Fruit fly (Drosophila melanogaster): ENCODE data around the gene SC35.

SC35 gene

DNA sequence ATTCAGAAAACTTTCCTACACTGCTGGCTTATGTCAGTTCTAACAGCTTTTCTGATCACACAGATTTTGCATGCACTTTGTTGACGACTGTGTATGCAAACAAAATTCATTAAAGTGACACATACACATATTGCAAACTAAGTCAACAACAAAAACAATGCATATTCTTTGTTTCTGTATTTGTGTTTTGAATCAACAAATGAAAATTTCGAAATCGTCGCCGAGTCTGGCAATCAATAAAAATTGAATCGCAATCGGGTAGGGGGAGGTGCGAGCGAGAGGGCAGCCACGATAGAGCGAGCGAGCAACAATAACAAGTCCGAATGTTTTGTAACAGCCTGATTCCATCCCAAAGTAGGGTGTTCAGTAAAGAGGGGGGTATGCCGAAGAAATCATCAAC is 28.6 kb upstream of the SC35 start:
- peak; percentile 33 for TF ChIP-seq pad (GFP tag; optimal IDR thresholded peaks at IDR 0.05)
- TF ChIP-seq Mnt (GFP tag; optimal IDR thresholded peaks at IDR 0.05): peak; percentile 41
- peak; percentile 10 for TF ChIP-seq CG11617 (GFP tag; optimal IDR thresholded peaks at IDR 0.05)
- TF ChIP-seq CG33017 (tag; optimal IDR thresholded peaks at IDR 0.05): peak; percentile 24
- no peak for TF ChIP-seq CG5204 (GFP tag; optimal IDR thresholded peaks at IDR 0.05)
- peak; percentile 42 for TF ChIP-seq CG14711 (tag; optimal IDR thresholded peaks at IDR 0.05)
- TF ChIP-seq Crg-1 (GFP tag; optimal IDR thresholded peaks at IDR 0.05): peak; percentile 26
- no peak for TF ChIP-seq Hr96 (GFP tag; optimal IDR thresholded peaks at IDR 0.05)
- peak; percentile 65 for TF ChIP-seq cic (GFP tag; optimal IDR thresholded peaks at IDR 0.05)
- TF ChIP-seq CG7101 (tag; optimal IDR thresholded peaks at IDR 0.05): peak; percentile 53
- no peak for TF ChIP-seq tj (GFP tag; optimal IDR thresholded peaks at IDR 0.05)
- peak; percentile 51 for TF ChIP-seq ovo (GFP tag; optimal IDR thresholded peaks at IDR 0.05)

DNA sequence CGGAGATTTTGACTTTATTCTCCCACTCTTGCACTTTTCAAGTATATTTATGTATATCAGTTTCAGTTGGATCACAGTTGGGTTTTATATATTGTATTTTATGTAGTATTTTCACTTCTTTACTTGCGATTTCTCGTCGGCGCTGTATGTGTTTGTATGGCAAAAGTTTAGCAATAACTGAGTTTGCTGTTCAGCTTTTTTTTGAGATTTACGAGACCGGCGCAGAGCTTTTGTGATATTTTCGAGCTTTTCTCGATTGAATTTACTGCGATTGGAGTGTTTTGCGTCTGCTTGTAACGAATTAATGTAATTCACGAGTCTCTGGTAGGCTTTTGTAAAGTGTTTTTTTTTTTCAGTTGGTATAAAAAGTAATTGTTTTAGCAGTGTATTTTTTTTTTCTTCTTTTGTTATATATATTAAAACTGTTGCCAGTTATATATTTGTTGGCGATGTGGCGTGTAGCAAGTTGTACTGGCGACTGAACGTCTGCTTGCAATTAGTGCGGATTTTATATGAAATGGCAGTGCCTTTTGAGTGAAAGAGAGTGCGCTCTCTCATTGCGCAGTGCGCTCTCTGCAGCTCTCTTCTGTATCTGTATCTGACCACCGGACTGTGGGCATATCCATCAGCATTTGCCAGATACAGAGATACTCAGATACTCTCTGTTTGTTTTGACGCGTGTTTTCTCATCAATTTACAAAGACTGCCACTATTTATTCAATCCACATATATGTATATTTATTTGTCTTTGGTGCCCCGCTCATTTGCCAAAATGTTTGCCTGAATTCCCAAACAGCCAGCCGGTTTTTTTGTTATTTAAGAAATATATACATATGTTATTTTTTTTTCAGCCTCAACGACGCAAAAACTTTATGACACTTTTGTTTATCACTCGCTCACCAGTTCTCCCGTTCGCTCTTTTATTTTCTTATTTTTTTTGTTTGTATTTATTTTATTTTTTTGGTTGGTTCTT is 26.6 kb upstream of the SC35 start:
- TF ChIP-seq CG7045 (GFP tag; optimal IDR thresholded peaks at IDR 0.05) (peak; percentile 77), Mnt (GFP tag; optimal IDR thresholded peaks at IDR 0.05) (peak; percentile 70), Clk (GFP tag; optimal IDR thresholded peaks at IDR 0.05) (peak; percentile 4), CG12768 (GFP tag; optimal IDR thresholded peaks at IDR 0.05) (peak; percentile 89), bab1 (GFP tag; optimal IDR thresholded peaks at IDR 0.05) (peak; percentile 44), pad (GFP tag; optimal IDR thresholded peaks at IDR 0.05) (peak; percentile 66), toe (GFP tag; optimal IDR thresholded peaks at IDR 0.05) (peak; percentile 34), Crg-1 (GFP tag; optimal IDR thresholded peaks at IDR 0.05) (peak; percentile 89), ovo (GFP tag; optimal IDR thresholded peaks at IDR 0.05) (peak; percentile 83), CG14711 (tag; optimal IDR thresholded peaks at IDR 0.05) (peak; percentile 61), CG11617 (GFP tag; optimal IDR thresholded peaks at IDR 0.05) (peak; percentile 67), kay (GFP tag; ENCODE audit: borderline replicate concordance) (peak; percentile 97), CG7101 (tag; optimal IDR thresholded peaks at IDR 0.05) (peak; percentile 82), CG1620 (GFP tag; optimal IDR thresholded peaks at IDR 0.05) (peak; percentile 53), cnc (optimal IDR thresholded peaks at IDR 0.05) (no peak), CG33017 (tag; optimal IDR thresholded peaks at IDR 0.05) (peak; percentile 84), cic (GFP tag; optimal IDR thresholded peaks at IDR 0.05) (peak; percentile 82), CG5204 (GFP tag; optimal IDR thresholded peaks at IDR 0.05) (peak; percentile 67), Hr96 (GFP tag; optimal IDR thresholded peaks at IDR 0.05) (peak; percentile 50), tj (GFP tag; optimal IDR thresholded peaks at IDR 0.05) (no peak)

DNA sequence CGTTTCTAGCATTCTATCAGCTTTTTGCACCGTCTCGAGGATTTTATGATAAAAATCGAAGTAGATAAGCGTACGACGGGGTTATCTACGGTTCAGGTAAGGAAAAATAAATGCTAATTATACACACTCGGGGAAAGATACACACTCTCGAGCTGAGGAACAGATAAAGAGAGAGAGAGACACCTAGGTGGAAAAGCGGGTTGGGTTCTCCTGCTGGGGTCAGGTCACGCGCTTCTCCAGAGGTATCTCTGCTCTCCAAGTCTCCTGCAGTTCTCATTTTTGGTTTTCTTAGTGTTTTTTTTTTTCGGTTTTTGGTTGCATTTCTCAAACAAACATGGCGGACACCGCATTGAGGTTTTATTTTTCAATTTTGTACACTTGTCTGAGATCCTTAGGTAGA is 25.4 kb upstream of the SC35 start:
- TF ChIP-seq CG14711 (tag; optimal IDR thresholded peaks at IDR 0.05): no peak
- no peak for TF ChIP-seq tj (GFP tag; optimal IDR thresholded peaks at IDR 0.05)
- TF ChIP-seq CG12768 (GFP tag; optimal IDR thresholded peaks at IDR 0.05): no peak
- no peak for TF ChIP-seq Hr96 (GFP tag; optimal IDR thresholded peaks at IDR 0.05)
- TF ChIP-seq Mnt (GFP tag; optimal IDR thresholded peaks at IDR 0.05): no peak
- TF ChIP-seq CG7101 (tag; optimal IDR thresholded peaks at IDR 0.05): no peak
- TF ChIP-seq kay (GFP tag; ENCODE audit: borderline replicate concordance): no peak
- no peak for TF ChIP-seq pad (GFP tag; optimal IDR thresholded peaks at IDR 0.05)
- no peak for TF ChIP-seq cic (GFP tag; optimal IDR thresholded peaks at IDR 0.05)
- no peak for TF ChIP-seq CG33017 (tag; optimal IDR thresholded peaks at IDR 0.05)
- no peak for TF ChIP-seq CG5204 (GFP tag; optimal IDR thresholded peaks at IDR 0.05)
- no peak for TF ChIP-seq ovo (GFP tag; optimal IDR thresholded peaks at IDR 0.05)
- no peak for TF ChIP-seq CG7045 (GFP tag; optimal IDR thresholded peaks at IDR 0.05)
- TF ChIP-seq CG1620 (GFP tag; optimal IDR thresholded peaks at IDR 0.05): no peak

DNA sequence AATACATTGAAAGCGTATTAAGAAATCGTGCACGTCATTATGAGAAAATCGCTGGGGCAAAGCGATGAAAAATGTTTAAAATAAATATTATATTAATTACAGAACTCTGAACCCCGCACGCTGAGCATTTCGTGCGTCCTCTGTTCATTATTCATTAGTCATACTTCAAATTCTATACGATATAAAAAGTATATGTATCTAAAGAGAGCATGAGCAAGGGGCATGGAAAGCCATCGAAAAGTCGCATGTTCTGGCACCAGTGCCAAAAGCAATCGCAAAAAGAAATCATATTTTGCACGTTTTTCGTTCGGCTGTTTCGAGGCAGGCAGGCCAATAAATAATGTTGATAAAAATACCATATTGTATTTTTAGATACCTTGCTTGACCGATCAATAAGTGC is 24.7 kb upstream of the SC35 start:
- TF ChIP-seq kay (GFP tag; ENCODE audit: borderline replicate concordance) (peak; percentile 76), cic (GFP tag; optimal IDR thresholded peaks at IDR 0.05) (no peak)

DNA sequence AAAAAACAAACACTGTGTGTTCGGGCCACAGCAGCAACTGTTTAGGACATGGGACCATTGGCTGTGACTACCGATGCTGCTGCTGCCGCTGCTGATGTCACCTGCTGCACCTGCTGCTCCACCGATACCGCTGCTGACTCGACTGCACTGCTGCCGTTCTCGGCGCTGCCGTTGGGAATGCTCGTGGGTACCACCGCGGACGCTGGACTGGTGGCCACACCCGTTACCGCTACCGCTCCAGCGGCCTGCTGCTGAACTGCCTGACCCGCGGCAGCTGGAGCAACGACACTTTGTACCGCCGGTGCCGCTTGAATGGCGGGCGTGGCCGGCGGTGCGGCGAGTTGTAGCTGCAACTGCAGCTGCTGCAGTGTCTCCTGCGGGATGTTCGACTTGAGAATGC is 23.2 kb upstream of the SC35 start:
- TF ChIP-seq CG7045 (GFP tag; optimal IDR thresholded peaks at IDR 0.05) (no peak), CG1620 (GFP tag; optimal IDR thresholded peaks at IDR 0.05) (no peak), Clk (GFP tag; optimal IDR thresholded peaks at IDR 0.05) (no peak), kay (GFP tag; ENCODE audit: borderline replicate concordance) (no peak), bab1 (GFP tag; optimal IDR thresholded peaks at IDR 0.05) (no peak)

DNA sequence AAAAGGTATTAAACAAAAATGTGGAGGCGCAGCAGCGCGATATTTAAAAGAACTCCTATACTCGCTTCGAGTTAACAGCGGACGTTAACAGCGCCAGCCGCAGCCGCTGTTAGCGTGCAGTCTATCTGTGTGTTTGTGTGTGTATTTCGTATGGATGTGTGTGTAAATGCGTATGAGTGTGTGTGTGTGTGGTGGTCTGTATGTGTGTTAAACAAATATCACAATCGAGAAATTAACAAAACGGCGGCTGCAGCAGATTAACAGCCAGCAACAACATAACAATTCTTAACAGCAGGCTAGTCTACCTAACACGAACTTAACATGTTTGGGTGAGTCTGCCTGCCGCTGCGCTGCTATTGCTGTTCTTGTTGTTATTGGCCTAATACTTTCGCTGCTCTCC is 22.7 kb upstream of the SC35 start:
- TF ChIP-seq Hr96 (GFP tag; optimal IDR thresholded peaks at IDR 0.05) (no peak), cic (GFP tag; optimal IDR thresholded peaks at IDR 0.05) (peak; percentile 47), CG12768 (GFP tag; optimal IDR thresholded peaks at IDR 0.05) (peak; percentile 53), kay (GFP tag; ENCODE audit: borderline replicate concordance) (peak; percentile 13), Crg-1 (GFP tag; optimal IDR thresholded peaks at IDR 0.05) (no peak), CG7101 (tag; optimal IDR thresholded peaks at IDR 0.05) (peak; percentile 2), ovo (GFP tag; optimal IDR thresholded peaks at IDR 0.05) (no peak)

DNA sequence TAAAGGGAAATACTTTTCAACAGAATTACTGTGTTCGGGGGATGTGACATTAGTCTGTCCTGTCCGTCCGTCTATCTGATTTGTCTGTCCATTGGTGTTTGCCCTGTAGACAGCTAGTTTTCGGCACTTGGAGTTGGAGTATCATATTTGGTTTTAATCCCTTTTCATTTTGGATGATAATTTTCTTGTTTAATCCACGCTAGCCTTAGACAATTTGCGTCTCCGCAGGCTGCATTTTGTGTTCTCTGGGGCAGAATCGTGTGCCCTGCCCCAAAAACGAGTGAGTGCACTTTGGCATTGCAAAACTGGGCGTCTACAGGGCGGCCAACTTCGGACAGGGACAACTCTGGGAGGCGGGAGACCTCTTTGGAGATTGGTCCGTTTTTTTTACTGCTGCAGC is 21.3 kb upstream of the SC35 start:
- TF ChIP-seq cic (GFP tag; optimal IDR thresholded peaks at IDR 0.05) (no peak), Mnt (GFP tag; optimal IDR thresholded peaks at IDR 0.05) (no peak), CG12768 (GFP tag; optimal IDR thresholded peaks at IDR 0.05) (no peak), tj (GFP tag; optimal IDR thresholded peaks at IDR 0.05) (no peak), Clk (GFP tag; optimal IDR thresholded peaks at IDR 0.05) (no peak), CG11617 (GFP tag; optimal IDR thresholded peaks at IDR 0.05) (no peak), CG14711 (tag; optimal IDR thresholded peaks at IDR 0.05) (no peak), CG1620 (GFP tag; optimal IDR thresholded peaks at IDR 0.05) (no peak)
